Fruit fly (Drosophila melanogaster) whole organism, embryonic: ENCODE results near the gene CG6959.

Source experiments
- CG10147 ChIP-seq: fragments of 200-800 bp; sonication (Bioruptor generic); optimal IDR thresholded peaks from 2 replicates; lab custom pipeline; 2019; ENCODE audit warnings: missing biosample characterization, mild to moderate bottlenecking, missing genetic modification characterization, moderate library complexity
- CG11398 ChIP-seq: fragments of 200-800 bp; sonication (Bioruptor generic); optimal IDR thresholded peaks from 2 replicates; lab custom pipeline; 2016; ENCODE audit warnings: missing biosample characterization, missing genetic modification characterization
- CG11695 ChIP-seq: fragments of 200-800 bp; sonication (Bioruptor generic); IDR thresholded peaks from 3 replicates; pipeline ENCODE4 v1.3.6; 2022; ENCODE audit warnings: missing biosample characterization, missing genetic modification characterization
- CG12071 ChIP-seq: fragments of 200-800 bp; sonication (Bioruptor generic); optimal IDR thresholded peaks from 3 replicates; lab custom pipeline; 2018; ENCODE audit warnings: missing biosample characterization, mild to moderate bottlenecking, missing genetic modification characterization
- CG13624 ChIP-seq: fragments of 200-800 bp; sonication (Bioruptor generic); optimal IDR thresholded peaks from 2 replicates; lab custom pipeline; 2016; ENCODE audit warnings: missing biosample characterization, missing genetic modification characterization
- CG13775 ChIP-seq: fragments of 200-800 bp; sonication (Bioruptor generic); optimal IDR thresholded peaks from 3 replicates; lab custom pipeline; 2017; ENCODE audit warnings: missing biosample characterization, mild to moderate bottlenecking, missing genetic modification characterization
- CG14050 ChIP-seq: fragments of 200-800 bp; sonication (Bioruptor generic); IDR thresholded peaks from 3 replicates; pipeline ENCODE4 v1.3.6; 2022; ENCODE audit warnings: missing biosample characterization, missing genetic modification characterization
- CG14710 ChIP-seq: fragments of 200-800 bp; sonication (Bioruptor generic); optimal IDR thresholded peaks from 3 replicates; lab custom pipeline; 2019; ENCODE audit warnings: missing biosample characterization, mild to moderate bottlenecking, missing genetic modification characterization, moderate library complexity
- CG15073 ChIP-seq: fragments of 200-800 bp; sonication (Bioruptor generic); optimal IDR thresholded peaks from 2 replicates; lab custom pipeline; 2016; ENCODE audit warnings: missing biosample characterization, missing genetic modification characterization
- CG17568 ChIP-seq: fragments of 200-800 bp; sonication (Bioruptor generic); optimal IDR thresholded peaks from 2 replicates; lab custom pipeline; 2018; ENCODE audit warnings: missing biosample characterization, mild to moderate bottlenecking, missing genetic modification characterization, moderate library complexity
- CG3065 ChIP-seq: fragments of 200-800 bp; sonication (Bioruptor generic); optimal IDR thresholded peaks from 2 replicates; lab custom pipeline; 2016; ENCODE audit warnings: missing biosample characterization, missing genetic modification characterization
- CG32767 ChIP-seq: fragments of 200-800 bp; sonication (Bioruptor generic); IDR thresholded peaks from 2 replicates; pipeline ENCODE4 v1.3.6; 2022; ENCODE audit warnings: missing biosample characterization, missing genetic modification characterization
- CG3847 ChIP-seq: fragments of 200-800 bp; sonication (Bioruptor generic); IDR thresholded peaks from 2 replicates; pipeline ENCODE4 v1.3.6; 2022; ENCODE audit warnings: missing biosample characterization, missing genetic modification characterization
- CG6654 ChIP-seq: fragments of 200-800 bp; sonication (Bioruptor generic); optimal IDR thresholded peaks from 2 replicates; lab custom pipeline; 2017; ENCODE audit warnings: missing biosample characterization, mild to moderate bottlenecking, missing genetic modification characterization
- CG9797 ChIP-seq: fragments of 200-800 bp; sonication (Bioruptor generic); optimal IDR thresholded peaks from 3 replicates; lab custom pipeline; 2018; ENCODE audit warnings: missing biosample characterization, mild to moderate bottlenecking, missing genetic modification characterization
- CHES-1-like ChIP-seq: fragments of 200-800 bp; sonication (Bioruptor generic); optimal IDR thresholded peaks from 2 replicates; lab custom pipeline; 2016; ENCODE audit warnings: missing biosample characterization, missing genetic modification characterization
- E2f2 ChIP-seq: fragments of 200-800 bp; sonication (Bioruptor generic); IDR thresholded peaks from 2 replicates; pipeline ENCODE4 v1.3.6; 2022; ENCODE audit warnings: missing biosample characterization, missing genetic modification characterization
- Elba2 ChIP-seq: fragments of 200-800 bp; sonication (Bioruptor generic); optimal IDR thresholded peaks from 3 replicates; lab custom pipeline; 2016; ENCODE audit warnings: missing biosample characterization, missing genetic modification characterization
- HHEX ChIP-seq: fragments of 200-800 bp; sonication (Bioruptor generic); optimal IDR thresholded peaks from 3 replicates; lab custom pipeline; 2017; ENCODE audit warnings: missing biosample characterization, mild to moderate bottlenecking, missing genetic modification characterization, missing genetic modification reagents
- HmgZ ChIP-seq: fragments of 200-800 bp; sonication (Bioruptor generic); optimal IDR thresholded peaks from 2 replicates; lab custom pipeline; 2018; ENCODE audit warnings: missing biosample characterization, mild to moderate bottlenecking, missing genetic modification characterization
- Hsf ChIP-seq: fragments of 200-800 bp; sonication (Bioruptor generic); optimal IDR thresholded peaks from 3 replicates; lab custom pipeline; 2016; ENCODE audit warnings: missing biosample characterization, missing genetic modification characterization
- Jarid2 ChIP-seq: fragments of 200-800 bp; sonication (Bioruptor generic); optimal IDR thresholded peaks from 3 replicates; lab custom pipeline; 2017; ENCODE audit warnings: mild to moderate bottlenecking, missing biosample characterization, missing genetic modification reagents, missing genetic modification characterization
- Lhr ChIP-seq: fragments of 200-800 bp; sonication (Bioruptor generic); optimal IDR thresholded peaks from 3 replicates; lab custom pipeline; 2017; ENCODE audit warnings: mild to moderate bottlenecking, missing biosample characterization, missing genetic modification reagents, missing genetic modification characterization
- NK7.1 ChIP-seq: fragments of 200-800 bp; sonication (Bioruptor generic); optimal IDR thresholded peaks from 3 replicates; lab custom pipeline; 2016; ENCODE audit warnings: missing biosample characterization, missing genetic modification characterization
- Spps ChIP-seq: fragments of 200-800 bp; sonication (Bioruptor generic); optimal IDR thresholded peaks from 2 replicates; lab custom pipeline; 2018; ENCODE audit warnings: missing biosample characterization, mild to moderate bottlenecking, missing genetic modification characterization
- Vsx1 ChIP-seq: fragments of 200-800 bp; sonication (Bioruptor generic); optimal IDR thresholded peaks from 2 replicates; lab custom pipeline; 2017; ENCODE audit warnings: missing biosample characterization, mild to moderate bottlenecking, missing genetic modification characterization, missing genetic modification reagents
- ab ChIP-seq: fragments of 200-800 bp; sonication (Bioruptor generic); optimal IDR thresholded peaks from 2 replicates; lab custom pipeline; 2016; ENCODE audit warnings: missing biosample characterization, missing genetic modification characterization
- az2 ChIP-seq: fragments of 200-800 bp; sonication (Bioruptor generic); optimal IDR thresholded peaks from 3 replicates; lab custom pipeline; 2016; ENCODE audit warnings: missing biosample characterization, missing genetic modification characterization
- bcd ChIP-seq: fragments of 200-800 bp; sonication (Bioruptor generic); optimal IDR thresholded peaks from 2 replicates; lab custom pipeline; 2017; ENCODE audit warnings: missing biosample characterization, mild to moderate bottlenecking, missing genetic modification characterization
- bsh ChIP-seq, 2 experiments: fragments of 200-800 bp; sonication (Bioruptor generic); optimal IDR thresholded peaks; 2 replicates each; lab custom pipeline; 2017 to 2018; ENCODE audit warnings: mild to moderate bottlenecking in 2 of 2, missing biosample characterization in 2 of 2, missing genetic modification characterization in 2 of 2, moderate library complexity in 1 of 2
- ci ChIP-seq: fragments of 200-800 bp; sonication (Bioruptor generic); IDR thresholded peaks from 3 replicates; pipeline ENCODE4 v1.3.6; 2022; ENCODE audit warnings: missing biosample characterization, missing genetic modification characterization
- dan ChIP-seq: fragments of 200-800 bp; sonication (Bioruptor generic); IDR thresholded peaks from 2 replicates; pipeline ENCODE4 v1.3.6; 2022; ENCODE audit warnings: missing biosample characterization, missing genetic modification characterization
- emc ChIP-seq: fragments of 200-800 bp; sonication (Bioruptor generic); optimal IDR thresholded peaks from 2 replicates; lab custom pipeline; 2016; ENCODE audit warnings: missing biosample characterization, missing genetic modification characterization
- eve ChIP-seq, 2 experiments: fragments of >200 bp; optimal IDR thresholded peaks; 2 replicates each; lab custom pipeline; 2017; ENCODE audit warnings: missing biosample characterization in 2 of 2, missing genetic modification characterization in 2 of 2
- fu2 ChIP-seq: fragments of 200-800 bp; sonication (Bioruptor generic); optimal IDR thresholded peaks from 2 replicates; lab custom pipeline; 2016; ENCODE audit warnings: missing biosample characterization, missing genetic modification characterization
- gcm ChIP-seq: fragments of 200-800 bp; sonication (Bioruptor generic); optimal IDR thresholded peaks from 2 replicates; lab custom pipeline; 2019; ENCODE audit warnings: missing biosample characterization, mild to moderate bottlenecking, missing genetic modification characterization, moderate library complexity
- ham ChIP-seq: fragments of 200-800 bp; sonication (Bioruptor generic); IDR thresholded peaks from 2 replicates; pipeline ENCODE4 v1.3.6; 2022; ENCODE audit warnings: missing biosample characterization, missing genetic modification characterization
- her ChIP-seq: fragments of 200-800 bp; sonication (Bioruptor generic); optimal IDR thresholded peaks from 2 replicates; lab custom pipeline; 2016; ENCODE audit warnings: missing biosample characterization, missing genetic modification characterization
- luna ChIP-seq: fragments of 200-800 bp; sonication (Bioruptor generic); optimal IDR thresholded peaks from 2 replicates; lab custom pipeline; 2016; ENCODE audit warnings: missing biosample characterization, missing genetic modification characterization
- mld ChIP-seq: fragments of 200-800 bp; sonication (Bioruptor generic); IDR thresholded peaks from 3 replicates; pipeline ENCODE4 v1.3.6; 2022; ENCODE audit warnings: missing biosample characterization, missing genetic modification characterization; ENCODE audit not compliant: partially characterized antibody
- nerfin-2 ChIP-seq: fragments of 200-800 bp; sonication (Bioruptor generic); IDR thresholded peaks from 2 replicates; pipeline ENCODE4 v1.3.6; 2022; ENCODE audit warnings: missing biosample characterization, missing genetic modification characterization; ENCODE audit not compliant: partially characterized antibody
- onecut ChIP-seq: fragments of 200-800 bp; sonication (Bioruptor generic); IDR thresholded peaks from 2 replicates; pipeline ENCODE4 v1.3.6; 2022; ENCODE audit warnings: missing biosample characterization, missing genetic modification characterization
- ranshi ChIP-seq: fragments of 200-800 bp; sonication (Bioruptor generic); IDR thresholded peaks from 2 replicates; pipeline ENCODE4 v1.3.6; 2022; ENCODE audit warnings: missing biosample characterization, missing genetic modification characterization
- sr ChIP-seq: fragments of 200-800 bp; sonication (Bioruptor generic); IDR thresholded peaks from 3 replicates; pipeline ENCODE4 v1.3.6; 2022; ENCODE audit warnings: missing biosample characterization, missing genetic modification characterization
- stc ChIP-seq: fragments of 200-800 bp; sonication (Bioruptor generic); IDR thresholded peaks from 2 replicates; pipeline ENCODE4 v1.3.6; 2022; ENCODE audit warnings: missing biosample characterization, missing genetic modification characterization
- stwl ChIP-seq: fragments of 200-800 bp; sonication (Bioruptor generic); optimal IDR thresholded peaks from 3 replicates; lab custom pipeline; 2018; ENCODE audit warnings: missing biosample characterization, mild to moderate bottlenecking, missing genetic modification characterization, moderate library complexity
- tgo ChIP-seq: fragments of 200-800 bp; sonication (Bioruptor generic); IDR thresholded peaks from 3 replicates; pipeline ENCODE4 v1.3.6; 2022; ENCODE audit warnings: missing biosample characterization, missing genetic modification characterization
- tio ChIP-seq: fragments of 200-800 bp; sonication (Bioruptor generic); optimal IDR thresholded peaks from 2 replicates; lab custom pipeline; 2017; ENCODE audit warnings: missing biosample characterization, missing genetic modification characterization, inconsistent platforms

Gene CG6959

DNA sequence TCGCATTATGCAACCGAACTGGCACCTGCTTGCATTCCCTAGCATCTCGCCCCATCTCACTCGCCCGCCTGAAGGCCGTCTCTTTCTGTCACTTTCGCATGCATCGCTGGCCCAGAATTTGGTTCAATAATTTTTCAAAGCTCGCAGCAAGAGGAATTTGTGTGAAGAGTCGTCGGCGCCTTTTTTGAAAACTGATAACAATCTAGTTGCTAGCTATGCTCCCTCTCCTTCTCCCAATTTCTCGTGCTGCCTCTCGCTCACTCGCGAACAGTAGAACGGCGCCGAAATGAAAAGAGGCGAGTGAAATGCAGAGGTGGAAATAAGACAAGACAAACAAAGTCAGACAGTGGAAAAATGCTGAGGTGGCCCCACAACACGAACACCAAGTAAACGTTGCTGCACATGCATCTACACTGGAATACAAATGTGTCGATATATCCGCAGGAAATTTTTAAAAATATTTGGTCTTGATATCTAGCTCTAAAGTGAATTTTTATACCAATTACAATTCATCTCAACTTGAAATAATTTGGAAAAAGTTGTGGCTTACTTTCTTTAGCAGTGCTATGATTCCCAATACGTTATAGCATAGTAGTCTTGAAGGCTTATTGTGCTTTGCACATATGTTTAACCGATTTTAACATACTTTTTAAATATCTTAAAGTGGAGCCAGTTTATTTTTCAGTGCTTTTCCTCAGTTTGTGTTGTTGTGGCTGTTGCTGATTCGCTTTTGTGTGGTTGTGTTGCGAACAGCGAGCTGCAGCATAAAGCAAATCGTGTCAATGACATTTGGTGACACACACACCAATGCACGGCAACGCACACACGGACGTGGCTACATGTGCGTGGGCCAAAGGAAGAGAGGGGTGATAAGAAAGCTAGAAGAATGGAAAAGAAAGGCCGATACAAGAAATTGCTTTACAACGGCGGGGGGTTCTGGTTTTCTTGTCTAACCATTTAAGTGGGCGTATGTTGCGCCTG, 18.1 kb downstream of the CG6959 start (continued):
- TF ChIP-seq ci (peak; percentile 80), az2 (peak; percentile 88), CG13775 (GFP tag; lab: Kevin White, UChicago) (peak; percentile 72), tgo (GFP tag; lab: Robert Waterston, UW) (peak; percentile 45; the same call in 1 of the 3 replicates), CG15073 (GFP tag; lab: Kevin White, UChicago) (peak; percentile 40), ab (no peak), eve (GFP tag; optimal IDR thresholded peaks at IDR 0.05; lab: Kevin White, UChicago) (peak in 1 of 2 experiments; percentile 96), CG6654 (GFP tag; lab: Kevin White, UChicago) (peak; percentile 78), CG3065 (GFP tag; lab: Kevin White, UChicago) (peak; percentile 3), sr (GFP tag; lab: Robert Waterston, UW) (peak; percentile 96), Vsx1 (GFP tag; lab: Kevin White, UChicago) (peak; percentile 40), Elba2 (GFP tag; lab: Kevin White, UChicago) (no peak), her (GFP tag; lab: Kevin White, UChicago) (peak; percentile 17), CG13624 (GFP tag; lab: Kevin White, UChicago) (no peak), luna (GFP tag; lab: Kevin White, UChicago) (no peak), stc (GFP tag; lab: Robert Waterston, UW) (peak; percentile 20; the same call in 1 of the 2 replicates), stwl (tag; lab: Kevin White, UChicago) (peak; percentile 5), CG12071 (GFP tag; lab: Kevin White, UChicago) (peak; percentile 60), E2f2 (peak; percentile 32; the same call in 1 of the 2 replicates), Jarid2 (GFP tag; lab: Kevin White, UChicago) (peak; percentile 32), CG9797 (GFP tag; lab: Kevin White, UChicago) (peak; percentile 4), CG32767 (GFP tag; lab: Robert Waterston, UW) (peak; percentile 25; the same call in 1 of the 2 replicates), Spps (peak; percentile 88), HmgZ (tag; lab: Kevin White, UChicago) (peak; percentile 4), bsh (GFP tag; optimal IDR thresholded peaks at IDR 0.05; lab: Kevin White, UChicago) (peak; percentile 92 to 95), CG11695 (GFP tag; lab: Robert Waterston, UW) (peak; percentile 41; the same call in 1 of the 3 replicates), CHES-1-like (no peak), CG11398 (GFP tag; lab: Kevin White, UChicago) (peak; percentile 73), ranshi (GFP tag; lab: Robert Waterston, UW) (peak; percentile 7; the same call in 1 of the 2 replicates), nerfin-2 (GFP tag; lab: Robert Waterston, UW) (no peak), NK7.1 (peak; percentile 42), CG17568 (GFP tag; lab: Kevin White, UChicago) (peak; percentile 52), fu2 (GFP tag; lab: Kevin White, UChicago) (no peak), ham (GFP tag; lab: Robert Waterston, UW) (no peak), Hsf (peak; percentile 76), CG14710 (tag; lab: Kevin White, UChicago) (peak; percentile 94), dan (GFP tag; lab: Robert Waterston, UW) (peak; percentile 34; the same call in 1 of the 2 replicates), onecut (peak; percentile 36), gcm (GFP tag; lab: Kevin White, UChicago) (peak; percentile 85), CG14050 (GFP tag; lab: Robert Waterston, UW) (no peak), CG10147 (GFP tag; lab: Kevin White, UChicago) (peak; percentile 54), HHEX (GFP tag; lab: Kevin White, UChicago) (peak; percentile 61), Lhr (GFP tag; lab: Kevin White, UChicago) (peak; percentile 71), bcd (GFP tag; lab: Kevin White, UChicago) (peak; percentile 79), mld (GFP tag; lab: Robert Waterston, UW) (no peak), tio (GFP tag; lab: Kevin White, UChicago) (peak; percentile 84), CG3847 (GFP tag; lab: Robert Waterston, UW) (0 out of 2 replicates have a peak, but pooled peaks have one; percentile 14), emc (GFP tag; lab: Kevin White, UChicago) (no peak)
